Worm (Caenorhabditis elegans) whole organism, late embryonic: Measurements from ENCODE around the gene C08G9.2.

Experiments
- K02D7.2 ChIP-seq: sonication (generic microtip); optimal IDR thresholded peaks from 2 replicates; lab custom pipeline; 2017; ENCODE audit warnings: mild to moderate bottlenecking, missing genetic modification characterization, missing compliant biosample characterization
- ama-1 ChIP-seq: fragments of 150-350 bp; optimal IDR thresholded peaks from 2 replicates; lab custom pipeline; 2014
- ceh-19 ChIP-seq: fragments of 200-800 bp; sonication (Bioruptor generic); optimal IDR thresholded peaks from 2 replicates; lab custom pipeline; 2018; ENCODE audit warnings: mild to moderate bottlenecking, missing genetic modification characterization, missing compliant biosample characterization
- ceh-9 ChIP-seq: sonication (generic microtip); optimal IDR thresholded peaks from 2 replicates; lab custom pipeline; 2016; ENCODE audit warnings: mild to moderate bottlenecking, missing genetic modification characterization, inconsistent platforms, missing compliant biosample characterization
- che-1 ChIP-seq: sonication (generic microtip); optimal IDR thresholded peaks from 2 replicates; lab custom pipeline; 2016; ENCODE audit warnings: mild to moderate bottlenecking, missing genetic modification characterization, missing compliant biosample characterization
- sox-4 ChIP-seq: sonication (generic microtip); optimal IDR thresholded peaks from 2 replicates; lab custom pipeline; 2017; ENCODE audit warnings: mild to moderate bottlenecking, missing genetic modification characterization, inconsistent platforms, missing compliant biosample characterization
- unc-55 ChIP-seq: sonication (generic microtip); optimal IDR thresholded peaks from 2 replicates; lab custom pipeline; 2017; ENCODE audit warnings: missing biosample characterization, missing genetic modification reagents, missing genetic modification characterization
- zip-5 ChIP-seq: sonication (generic microtip); optimal IDR thresholded peaks from 2 replicates; lab custom pipeline; 2016; ENCODE audit warnings: missing genetic modification characterization, missing compliant biosample characterization

DNA sequence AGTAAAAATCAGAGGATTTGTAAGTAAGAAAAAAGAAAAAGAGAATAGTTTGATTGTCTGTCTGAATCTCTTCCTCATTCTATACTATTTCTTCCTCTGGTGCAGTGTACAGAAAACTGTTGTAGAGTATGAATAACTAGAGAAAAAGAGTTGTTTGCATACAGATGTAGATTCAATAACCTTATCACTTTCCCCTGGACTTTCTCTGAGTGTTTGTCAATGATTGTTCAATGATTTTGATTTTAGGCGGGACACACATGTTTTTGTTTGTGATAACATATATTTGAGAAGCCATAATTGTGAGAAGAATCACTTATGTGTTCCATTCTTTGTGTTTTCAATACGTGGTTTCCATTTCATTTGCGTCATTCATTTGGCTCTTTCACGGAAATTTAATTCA, 6.3 kb upstream of the C08G9.2 start:
- TF ChIP-seq unc-55 (GFP tag; lab: Kevin White, UChicago) (no peak), zip-5 (tag; lab: Kevin White, UChicago) (no peak), ceh-9 (tag; lab: Kevin White, UChicago) (no peak), ama-1 (lab: Kevin White, UChicago) (no peak), sox-4 (tag; lab: Kevin White, UChicago) (no peak), ceh-19 (no peak), che-1 (no peak), K02D7.2 (tag; lab: Kevin White, UChicago) (no peak)
